Fruit fly (Drosophila melanogaster): ENCODE data around the gene CG8100.

CG8100 gene

DNA sequence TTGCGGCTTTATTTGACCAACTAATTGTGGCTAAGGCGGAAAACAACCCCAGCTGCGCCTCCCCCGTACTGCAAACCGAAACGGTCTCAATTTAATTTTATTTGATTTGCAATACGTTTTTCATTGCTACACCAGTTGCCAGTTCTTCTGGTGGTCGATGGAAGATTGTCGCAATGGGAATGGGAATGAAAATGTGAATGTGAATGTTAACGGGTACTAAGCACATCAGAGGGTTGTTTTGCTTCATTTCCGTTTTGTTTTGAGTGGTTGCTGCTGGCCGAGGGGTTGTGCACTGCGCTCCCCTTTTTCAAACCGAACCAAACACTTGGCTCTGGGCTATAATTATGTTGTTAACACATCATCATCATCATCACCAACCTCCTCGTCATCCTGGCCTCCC is 30.7 kb downstream of the CG8100 start:
- no peak for TF ChIP-seq CG1620 (GFP tag; optimal IDR thresholded peaks at IDR 0.05)
- TF ChIP-seq CG7045 (GFP tag; optimal IDR thresholded peaks at IDR 0.05): no peak
- no peak for TF ChIP-seq CG33017 (tag; optimal IDR thresholded peaks at IDR 0.05)
- no peak for TF ChIP-seq tj (GFP tag; optimal IDR thresholded peaks at IDR 0.05)
- TF ChIP-seq CG11617 (GFP tag; optimal IDR thresholded peaks at IDR 0.05): no peak
- no peak for TF ChIP-seq CG5204 (GFP tag; optimal IDR thresholded peaks at IDR 0.05)
- no peak for TF ChIP-seq pad (GFP tag; optimal IDR thresholded peaks at IDR 0.05)
- no peak for TF ChIP-seq ovo (GFP tag; optimal IDR thresholded peaks at IDR 0.05)
- TF ChIP-seq bab1 (GFP tag; optimal IDR thresholded peaks at IDR 0.05): no peak
- TF ChIP-seq cnc (optimal IDR thresholded peaks at IDR 0.05): no peak
- TF ChIP-seq cic (GFP tag; optimal IDR thresholded peaks at IDR 0.05): no peak
- TF ChIP-seq CG7101 (tag; optimal IDR thresholded peaks at IDR 0.05): no peak
- TF ChIP-seq Hr96 (GFP tag; optimal IDR thresholded peaks at IDR 0.05): no peak
- TF ChIP-seq Crg-1 (GFP tag; optimal IDR thresholded peaks at IDR 0.05): no peak
- no peak for TF ChIP-seq CG14711 (tag; optimal IDR thresholded peaks at IDR 0.05)
- TF ChIP-seq toe (GFP tag; optimal IDR thresholded peaks at IDR 0.05): no peak
- TF ChIP-seq Mnt (GFP tag; optimal IDR thresholded peaks at IDR 0.05): no peak
- TF ChIP-seq CG12768 (GFP tag; optimal IDR thresholded peaks at IDR 0.05): no peak
- no peak for TF ChIP-seq Clk (GFP tag; optimal IDR thresholded peaks at IDR 0.05)

DNA sequence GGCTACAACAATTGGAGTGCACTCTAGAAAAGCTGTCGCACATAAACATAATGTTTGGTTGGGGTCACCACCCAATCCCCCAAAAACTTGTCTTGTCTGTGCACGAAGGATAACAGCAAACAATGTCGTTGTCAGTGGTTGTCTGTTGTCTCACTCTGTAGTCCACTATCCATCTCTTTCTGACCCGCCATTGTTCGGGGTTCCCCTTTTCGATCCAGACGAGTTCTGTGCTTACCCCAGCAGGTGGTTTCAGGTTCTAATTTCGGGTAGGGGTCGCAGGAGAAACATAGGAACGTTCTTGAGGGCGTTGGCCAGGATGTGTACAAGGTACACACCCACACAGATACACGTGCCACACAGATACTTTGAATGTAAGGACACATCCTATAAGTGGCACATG is 35.4 kb downstream of the CG8100 start:
- TF ChIP-seq kay (GFP tag; ENCODE audit: borderline replicate concordance) (no peak), bab1 (GFP tag; optimal IDR thresholded peaks at IDR 0.05) (no peak), CG5204 (GFP tag; optimal IDR thresholded peaks at IDR 0.05) (no peak), Hr96 (GFP tag; optimal IDR thresholded peaks at IDR 0.05) (no peak), CG7101 (tag; optimal IDR thresholded peaks at IDR 0.05) (no peak), cic (GFP tag; optimal IDR thresholded peaks at IDR 0.05) (no peak), pad (GFP tag; optimal IDR thresholded peaks at IDR 0.05) (no peak), cnc (optimal IDR thresholded peaks at IDR 0.05) (no peak)

DNA sequence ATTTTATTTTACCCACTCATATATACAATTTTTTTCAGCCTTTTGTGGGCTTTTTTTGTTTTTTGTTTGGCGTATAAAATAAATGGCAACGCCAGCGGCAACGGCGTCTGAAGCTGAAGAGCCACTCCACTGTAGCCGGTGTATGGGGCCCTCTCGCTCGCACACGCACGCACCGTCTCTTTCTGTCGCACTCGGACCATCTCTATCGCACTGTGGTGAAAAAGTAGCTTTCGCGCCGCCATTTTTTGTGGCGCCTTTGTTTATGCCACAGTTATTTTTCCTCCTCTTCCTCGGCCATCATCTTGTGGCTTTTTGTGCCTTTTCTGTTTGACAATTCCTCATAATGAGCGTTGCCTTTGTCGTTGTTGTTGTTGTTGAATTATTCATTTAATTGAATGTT is 38.6 kb downstream of the CG8100 start:
- TF ChIP-seq CG7101 (tag; optimal IDR thresholded peaks at IDR 0.05): no peak
- TF ChIP-seq bab1 (GFP tag; optimal IDR thresholded peaks at IDR 0.05): no peak

- TF ChIP-seq cic (GFP tag; optimal IDR thresholded peaks at IDR 0.05) (no peak), CG5204 (GFP tag; optimal IDR thresholded peaks at IDR 0.05) (no peak), Mnt (GFP tag; optimal IDR thresholded peaks at IDR 0.05) (no peak), cnc (optimal IDR thresholded peaks at IDR 0.05) (no peak)
These were observed 42.2 kb downstream of the CG8100 start for dm6 chr3L:14125616-14126015.

- peak; percentile 22 for TF ChIP-seq Hr96 (GFP tag; optimal IDR thresholded peaks at IDR 0.05)
- peak; percentile 11 for TF ChIP-seq CG7045 (GFP tag; optimal IDR thresholded peaks at IDR 0.05)
- no peak for TF ChIP-seq ovo (GFP tag; optimal IDR thresholded peaks at IDR 0.05)
- no peak for TF ChIP-seq Mnt (GFP tag; optimal IDR thresholded peaks at IDR 0.05)
- peak; percentile 34 for TF ChIP-seq tj (GFP tag; optimal IDR thresholded peaks at IDR 0.05)
- no peak for TF ChIP-seq toe (GFP tag; optimal IDR thresholded peaks at IDR 0.05)
- TF ChIP-seq pad (GFP tag; optimal IDR thresholded peaks at IDR 0.05): peak; percentile 76
- TF ChIP-seq cic (GFP tag; optimal IDR thresholded peaks at IDR 0.05): no peak
- TF ChIP-seq Crg-1 (GFP tag; optimal IDR thresholded peaks at IDR 0.05): no peak
- TF ChIP-seq CG33017 (tag; optimal IDR thresholded peaks at IDR 0.05): no peak
- no peak for TF ChIP-seq cnc (optimal IDR thresholded peaks at IDR 0.05)
These were observed 48.0 kb downstream of the CG8100 start, which contains the start of gene Sox21b for dm6 chr3L:14131274-14131989. TSS of gene Sox21b (minus strand) at chr3L:14131324.

DNA sequence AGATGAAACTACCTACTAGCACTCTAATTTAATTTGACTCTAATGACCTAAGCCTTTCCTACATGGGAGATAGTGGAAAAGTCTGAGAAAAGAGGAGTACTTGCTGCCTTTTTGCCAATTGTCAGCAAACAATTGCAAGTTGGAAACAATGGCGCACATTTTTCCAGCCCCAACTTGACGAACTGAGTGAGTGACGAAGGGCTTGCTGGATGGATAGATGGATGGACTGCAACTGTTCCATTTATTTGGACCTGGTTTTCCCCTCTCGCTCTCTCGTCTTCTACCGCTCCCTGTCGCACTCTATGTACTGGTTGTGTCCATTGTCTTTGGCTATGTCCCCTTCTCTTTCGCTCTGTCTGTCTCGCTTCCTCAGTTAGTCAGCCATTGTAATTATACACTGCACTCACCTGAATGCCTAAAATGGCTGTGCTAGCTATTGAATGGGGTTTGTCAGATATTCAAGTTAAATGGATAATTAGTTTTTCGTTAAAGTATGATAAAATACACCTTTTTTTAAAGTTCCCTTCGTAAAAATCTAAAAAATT is 49.5 kb downstream of the CG8100 start:
- TF ChIP-seq CG14711 (tag; optimal IDR thresholded peaks at IDR 0.05) (no peak), CG12768 (GFP tag; optimal IDR thresholded peaks at IDR 0.05) (no peak), Mnt (GFP tag; optimal IDR thresholded peaks at IDR 0.05) (no peak), CG7101 (tag; optimal IDR thresholded peaks at IDR 0.05) (no peak), cnc (optimal IDR thresholded peaks at IDR 0.05) (no peak), CG1620 (GFP tag; optimal IDR thresholded peaks at IDR 0.05) (no peak), CG5204 (GFP tag; optimal IDR thresholded peaks at IDR 0.05) (no peak), Hr96 (GFP tag; optimal IDR thresholded peaks at IDR 0.05) (no peak), ovo (GFP tag; optimal IDR thresholded peaks at IDR 0.05) (no peak), CG33017 (tag; optimal IDR thresholded peaks at IDR 0.05) (no peak), Clk (GFP tag; optimal IDR thresholded peaks at IDR 0.05) (no peak), kay (GFP tag; ENCODE audit: borderline replicate concordance) (no peak), CG11617 (GFP tag; optimal IDR thresholded peaks at IDR 0.05) (no peak), cic (GFP tag; optimal IDR thresholded peaks at IDR 0.05) (no peak), pad (GFP tag; optimal IDR thresholded peaks at IDR 0.05) (no peak), bab1 (GFP tag; optimal IDR thresholded peaks at IDR 0.05) (no peak), Crg-1 (GFP tag; optimal IDR thresholded peaks at IDR 0.05) (no peak), CG7045 (GFP tag; optimal IDR thresholded peaks at IDR 0.05) (no peak)

DNA sequence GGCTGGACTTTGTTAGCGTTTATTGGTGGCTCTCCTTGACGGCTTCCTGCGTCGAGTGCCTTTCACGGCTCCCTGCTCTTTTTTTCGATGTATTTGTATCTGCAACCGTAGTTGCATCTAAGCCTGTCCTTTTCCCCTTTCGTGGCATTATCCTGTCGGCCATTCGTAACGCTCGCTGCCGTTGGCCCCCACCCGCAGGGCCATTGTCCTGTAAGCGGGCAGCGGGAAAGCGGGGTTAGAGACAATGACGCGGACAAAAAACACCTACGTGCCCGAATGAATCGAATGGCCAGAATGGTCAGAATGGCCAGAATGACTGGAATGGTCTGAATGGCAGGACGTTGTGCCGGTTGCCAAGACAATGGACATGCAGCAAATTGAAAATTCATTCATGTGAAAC is 52.1 kb downstream of the CG8100 start:
- TF ChIP-seq tj (GFP tag; optimal IDR thresholded peaks at IDR 0.05): no peak
- TF ChIP-seq cnc (optimal IDR thresholded peaks at IDR 0.05): no peak
- no peak for TF ChIP-seq Crg-1 (GFP tag; optimal IDR thresholded peaks at IDR 0.05)
- no peak for TF ChIP-seq CG11617 (GFP tag; optimal IDR thresholded peaks at IDR 0.05)
- TF ChIP-seq cic (GFP tag; optimal IDR thresholded peaks at IDR 0.05): no peak
- no peak for TF ChIP-seq CG33017 (tag; optimal IDR thresholded peaks at IDR 0.05)
- no peak for TF ChIP-seq CG14711 (tag; optimal IDR thresholded peaks at IDR 0.05)
- no peak for TF ChIP-seq CG1620 (GFP tag; optimal IDR thresholded peaks at IDR 0.05)

All from whole organism, adult.